Worm (Caenorhabditis elegans): Measurements from ENCODE around the gene F01G10.5.

F01G10.5 gene

DNA sequence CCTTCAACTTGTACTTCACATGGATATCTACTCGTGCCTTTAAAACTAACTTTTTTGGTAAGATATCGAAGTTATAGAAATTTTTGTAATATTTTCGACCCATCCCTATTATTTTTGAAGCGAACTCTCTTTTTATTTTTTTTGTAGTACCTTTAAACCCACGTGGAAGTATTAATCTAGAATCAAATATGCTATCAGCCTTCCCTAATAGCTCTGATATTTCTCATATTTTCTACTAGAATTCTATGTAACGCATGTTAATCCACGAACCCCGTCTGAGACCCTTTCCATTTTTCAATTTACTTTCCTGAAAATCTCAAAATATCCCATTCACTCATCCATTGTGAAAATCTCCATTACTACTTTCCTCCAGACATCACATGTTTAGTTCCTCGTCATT, 42.5 kb upstream of the F01G10.5 start:
- TF ChIP-seq lin-13 (GFP tag; optimal IDR thresholded peaks at IDR 0.05) = no peak
- TF ChIP-seq blmp-1 (tag; optimal IDR thresholded peaks at IDR 0.05) = no peak
- no peak for TF ChIP-seq ceh-82 (tag; optimal IDR thresholded peaks at IDR 0.05)
- no peak for TF ChIP-seq sptf-1 (tag; optimal IDR thresholded peaks at IDR 0.05)
- no peak for TF ChIP-seq nhr-76 (tag; optimal IDR thresholded peaks at IDR 0.05)
- TF ChIP-seq ces-1 (GFP tag; optimal IDR thresholded peaks at IDR 0.05) = no peak
- TF ChIP-seq mdl-1 (tag; optimal IDR thresholded peaks at IDR 0.05) = no peak
- no peak for TF ChIP-seq efl-1 (optimal IDR thresholded peaks at IDR 0.05)
- TF ChIP-seq efl-1 (GFP tag; optimal IDR thresholded peaks at IDR 0.05 in 1 of 2) = no peak
- no peak for TF ChIP-seq hpl-2 (GFP tag; optimal IDR thresholded peaks at IDR 0.05)

DNA sequence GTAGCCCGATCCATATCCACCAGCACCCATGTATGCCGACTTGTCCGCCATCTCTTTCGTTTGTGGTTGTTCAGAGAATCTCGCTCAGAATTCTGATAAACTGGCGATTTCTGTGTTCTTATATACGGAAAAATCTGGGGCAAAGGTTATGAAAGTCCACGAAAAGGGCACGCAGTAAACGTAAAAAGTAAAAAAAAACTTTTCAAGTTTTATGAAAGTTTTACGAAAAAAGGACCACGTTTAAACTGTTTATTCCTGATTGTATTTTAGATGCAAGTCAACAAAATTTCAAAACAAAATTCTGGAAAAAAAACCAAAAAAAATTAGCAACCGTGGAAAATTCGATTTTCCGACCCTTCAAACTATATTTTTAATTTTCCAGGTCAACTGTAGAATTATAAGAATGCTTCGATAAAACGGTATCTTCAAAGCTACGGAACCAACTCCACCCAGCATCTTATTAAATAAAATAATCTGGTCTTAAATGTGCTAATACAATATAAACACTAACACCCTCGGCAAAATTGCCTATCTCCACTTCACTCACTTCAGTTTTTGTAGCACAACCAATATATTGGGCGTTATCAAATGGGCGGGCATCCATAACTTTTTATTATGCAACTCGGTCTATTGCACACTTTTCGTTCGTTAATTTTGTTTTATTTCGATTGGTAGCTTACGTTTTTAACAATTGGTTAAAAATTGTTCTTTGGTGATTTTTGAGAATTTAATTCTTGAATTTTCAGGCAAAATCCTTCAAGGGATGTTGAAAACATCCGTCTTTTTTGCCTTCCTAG, 38.5 kb upstream of the F01G10.5 start, which contains the start of the genes nspd-7 and Y43C5A.2:
TSS of gene nspd-7 (minus strand) at position 51 of the 797 bp plus-strand sequence.
TSS of gene Y43C5A.2 (plus strand) at position 747 of the 797 bp plus-strand sequence.
- TF ChIP-seq lir-3 (tag; optimal IDR thresholded peaks at IDR 0.05; ENCODE audit: poor library complexity) (no peak), unc-98 (GFP tag; IDR thresholded peaks at IDR 0.05) (no peak), rnt-1 (tag; optimal IDR thresholded peaks at IDR 0.05) (no peak), zip-4 (GFP tag; optimal IDR thresholded peaks at IDR 0.05) (no peak), pax-3 (tag; optimal IDR thresholded peaks at IDR 0.05) (no peak), unc-130 (tag; optimal IDR thresholded peaks at IDR 0.05) (no peak), lin-14 (GFP tag; optimal IDR thresholded peaks at IDR 0.05) (no peak), efl-1 (optimal IDR thresholded peaks at IDR 0.05) (no peak), efl-1 (GFP tag; optimal IDR thresholded peaks at IDR 0.05 in 1 of 2) (peak in 1 of 2 experiments; percentile 24), nhr-20 (tag; optimal IDR thresholded peaks at IDR 0.05) (no peak), Y116A8C.19 (tag; optimal IDR thresholded peaks at IDR 0.05; ENCODE audit: borderline replicate concordance) (no peak), ceh-90 (tag; optimal IDR thresholded peaks at IDR 0.05) (no peak), elt-2 (tag; optimal IDR thresholded peaks at IDR 0.05) (peak; percentile 69)

DNA sequence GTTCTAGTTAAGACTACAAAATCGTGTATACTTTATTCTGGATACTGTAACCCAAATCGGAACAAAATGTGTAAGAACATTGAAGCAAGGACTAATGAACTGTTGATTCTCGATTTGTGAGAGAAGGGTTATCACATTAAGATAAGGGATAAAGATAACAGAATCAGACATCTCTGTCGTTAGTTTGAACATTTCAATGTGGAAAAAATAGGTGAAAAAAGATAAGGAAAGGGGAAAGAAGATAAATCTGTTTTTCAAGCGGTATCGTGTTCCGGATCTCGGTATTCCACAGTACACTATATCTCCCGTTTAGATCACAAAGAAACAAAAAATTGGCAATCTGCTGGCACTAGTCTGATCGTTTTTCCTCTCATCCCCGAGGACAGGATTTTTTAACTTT, 30.2 kb upstream of the F01G10.5 start:
- TF ChIP-seq mab-9 (GFP tag; IDR thresholded peaks at IDR 0.05) (no peak), nhr-47 (tag; optimal IDR thresholded peaks at IDR 0.05) (no peak), nhr-90 (tag; optimal IDR thresholded peaks at IDR 0.05; ENCODE audit: poor library complexity) (no peak), efl-1 (optimal IDR thresholded peaks at IDR 0.05) (no peak), efl-1 (GFP tag; optimal IDR thresholded peaks at IDR 0.05 in 1 of 2) (no peak), nhr-85 (tag) (peak; percentile 79), egl-13 (tag; optimal IDR thresholded peaks at IDR 0.05) (no peak), ets-5 (GFP tag; IDR thresholded peaks at IDR 0.05) (no peak), grh-1 (GFP tag; IDR thresholded peaks at IDR 0.05) (no peak), Y116A8C.19 (tag; optimal IDR thresholded peaks at IDR 0.05; ENCODE audit: borderline replicate concordance) (no peak), C16A3.4 (tag; optimal IDR thresholded peaks at IDR 0.05) (no peak), efl-3 (GFP tag; optimal IDR thresholded peaks at IDR 0.05) (no peak), unc-98 (GFP tag; IDR thresholded peaks at IDR 0.05) (no peak), nhr-84 (tag; optimal IDR thresholded peaks at IDR 0.05) (no peak), snpc-4 (tag; optimal IDR thresholded peaks at IDR 0.05) (no peak), xbp-1 (tag; optimal IDR thresholded peaks at IDR 0.05) (no peak), hlh-17 (GFP tag; optimal IDR thresholded peaks at IDR 0.05; ENCODE audit: borderline replicate concordance) (no peak), unc-62 (GFP tag; optimal IDR thresholded peaks at IDR 0.05) (no peak), lsy-2 (tag; optimal IDR thresholded peaks at IDR 0.05) (peak in 1 of 2 experiments; percentile 19), mep-1 (tag; optimal IDR thresholded peaks at IDR 0.05) (no peak), lin-39 (tag; optimal IDR thresholded peaks at IDR 0.05) (no peak), fos-1 (tag; optimal IDR thresholded peaks at IDR 0.05) (no peak), elt-2 (tag; optimal IDR thresholded peaks at IDR 0.05) (no peak), aly-2 (tag; optimal IDR thresholded peaks at IDR 0.05) (no peak), lin-15B (tag; optimal IDR thresholded peaks at IDR 0.05) (no peak), ztf-4 (tag; optimal IDR thresholded peaks at IDR 0.05) (no peak), C34B4.2 (tag; optimal IDR thresholded peaks at IDR 0.05) (no peak), ztf-11 (tag; optimal IDR thresholded peaks at IDR 0.05) (no peak), nhr-20 (tag; optimal IDR thresholded peaks at IDR 0.05) (no peak), lin-14 (GFP tag; optimal IDR thresholded peaks at IDR 0.05) (peak; percentile 49), C04F5.9 (tag; optimal IDR thresholded peaks at IDR 0.05) (no peak), elt-3 (tag; optimal IDR thresholded peaks at IDR 0.05) (peak in 4 of 6 experiments; percentile 64 to 94 (median 82)), rnt-1 (tag; optimal IDR thresholded peaks at IDR 0.05) (no peak), blmp-1 (tag; optimal IDR thresholded peaks at IDR 0.05) (peak; percentile 79)

All from whole organism, L1 larva.